Fruit fly (Drosophila melanogaster) whole organism, embryonic: Measurements from ENCODE around the gene CG13385.

Experiments used
- Asciz ChIP-seq: fragments of 200-800 bp; sonication (Bioruptor generic); optimal IDR thresholded peaks from 2 replicates; lab custom pipeline; 2017; ENCODE audit warnings: missing biosample characterization, mild to moderate bottlenecking, missing genetic modification characterization, missing genetic modification reagents
- B-H2 ChIP-seq: fragments of 200-800 bp; sonication (Bioruptor generic); optimal IDR thresholded peaks from 2 replicates; lab custom pipeline; 2018; ENCODE audit warnings: missing biosample characterization, mild to moderate bottlenecking, missing genetic modification characterization
- Bgb ChIP-seq: fragments of 200-800 bp; sonication (Bioruptor generic); IDR thresholded peaks from 2 replicates; pipeline ENCODE4 v1.3.6; 2022; ENCODE audit warnings: missing biosample characterization, missing genetic modification characterization; ENCODE audit not compliant: partially characterized antibody
- CG10543 ChIP-seq: fragments of 200-800 bp; sonication (Bioruptor generic); optimal IDR thresholded peaks from 3 replicates; lab custom pipeline; 2017; ENCODE audit warnings: missing biosample characterization, mild to moderate bottlenecking, missing genetic modification characterization, moderate library complexity
- CG10979 ChIP-seq: fragments of 200-800 bp; sonication (Bioruptor generic); optimal IDR thresholded peaks from 2 replicates; lab custom pipeline; 2018; ENCODE audit warnings: missing biosample characterization, mild to moderate bottlenecking, missing genetic modification characterization, moderate library complexity
- CG11085 ChIP-seq: fragments of 200-800 bp; sonication (Bioruptor generic); IDR thresholded peaks from 2 replicates; pipeline ENCODE4 v1.3.6; 2022; ENCODE audit warnings: missing biosample characterization, missing genetic modification characterization
- CG11247 ChIP-seq: fragments of 200-800 bp; sonication (Bioruptor generic); IDR thresholded peaks from 2 replicates; pipeline ENCODE4 v1.3.6; 2022; ENCODE audit warnings: missing biosample characterization, missing genetic modification characterization
- CG11456 ChIP-seq: fragments of 200-800 bp; sonication (Bioruptor generic); IDR thresholded peaks from 3 replicates; pipeline ENCODE4 v1.3.6; 2022; ENCODE audit warnings: missing biosample characterization, missing genetic modification characterization
- CG11695 ChIP-seq: fragments of 200-800 bp; sonication (Bioruptor generic); IDR thresholded peaks from 3 replicates; pipeline ENCODE4 v1.3.6; 2022; ENCODE audit warnings: missing biosample characterization, missing genetic modification characterization
- CG12071 ChIP-seq: fragments of 200-800 bp; sonication (Bioruptor generic); optimal IDR thresholded peaks from 3 replicates; lab custom pipeline; 2018; ENCODE audit warnings: missing biosample characterization, mild to moderate bottlenecking, missing genetic modification characterization
- CG12155 ChIP-seq: fragments of 200-800 bp; sonication (Bioruptor generic); optimal IDR thresholded peaks from 3 replicates; lab custom pipeline; 2016; ENCODE audit warnings: missing biosample characterization, missing genetic modification characterization
- CG13894 ChIP-seq: fragments of 200-800 bp; sonication (Bioruptor generic); optimal IDR thresholded peaks from 3 replicates; lab custom pipeline; 2018; ENCODE audit warnings: missing biosample characterization, mild to moderate bottlenecking, missing genetic modification characterization, moderate library complexity
- CG17328 ChIP-seq: fragments of 200-800 bp; sonication (Bioruptor generic); IDR thresholded peaks from 2 replicates; pipeline ENCODE4 v1.3.6; 2022; ENCODE audit warnings: missing biosample characterization, missing genetic modification characterization
- CG17385 ChIP-seq: fragments of 200-800 bp; sonication (Bioruptor generic); optimal IDR thresholded peaks from 3 replicates; lab custom pipeline; 2018; ENCODE audit warnings: missing biosample characterization, mild to moderate bottlenecking, missing genetic modification characterization
- CG18011 ChIP-seq: fragments of 200-800 bp; sonication (Bioruptor generic); optimal IDR thresholded peaks from 2 replicates; lab custom pipeline; 2017; ENCODE audit warnings: missing biosample characterization, missing genetic modification characterization, mild to moderate bottlenecking, moderate library complexity, missing genotype
- CG3065 ChIP-seq: fragments of 200-800 bp; sonication (Bioruptor generic); optimal IDR thresholded peaks from 2 replicates; lab custom pipeline; 2016; ENCODE audit warnings: missing biosample characterization, missing genetic modification characterization
- CG31365 ChIP-seq: fragments of 200-800 bp; sonication (Bioruptor generic); optimal IDR thresholded peaks from 2 replicates; lab custom pipeline; 2018; ENCODE audit warnings: missing biosample characterization, mild to moderate bottlenecking, missing genetic modification characterization
- CG32532 ChIP-seq: fragments of 200-800 bp; sonication (Bioruptor generic); IDR thresholded peaks from 2 replicates; pipeline ENCODE4 v1.3.6; 2022; ENCODE audit warnings: missing biosample characterization, missing genetic modification characterization
- CG34422 ChIP-seq: fragments of 200-800 bp; sonication (Bioruptor generic); IDR thresholded peaks from 3 replicates; pipeline ENCODE4 v1.3.6; 2022; ENCODE audit warnings: missing biosample characterization, missing genetic modification characterization
- CG8290 ChIP-seq, 3 experiments: fragments of 200-800 bp; sonication (Bioruptor generic); optimal IDR thresholded peaks; 2 replicates each; lab custom pipeline; 2016 to 2019; ENCODE audit warnings: missing biosample characterization in 3 of 3, missing genetic modification characterization in 3 of 3, mild to moderate bottlenecking in 2 of 3, moderate library complexity in 1 of 3
- CG9797 ChIP-seq: fragments of 200-800 bp; sonication (Bioruptor generic); optimal IDR thresholded peaks from 3 replicates; lab custom pipeline; 2018; ENCODE audit warnings: missing biosample characterization, mild to moderate bottlenecking, missing genetic modification characterization
- Dref ChIP-seq: fragments of 200-800 bp; sonication (Bioruptor generic); IDR thresholded peaks from 2 replicates; pipeline ENCODE4 v1.3.6; 2022; ENCODE audit warnings: missing biosample characterization, missing genetic modification characterization
- HLH54F ChIP-seq: fragments of 200-800 bp; sonication (Bioruptor generic); optimal IDR thresholded peaks from 3 replicates; lab custom pipeline; 2016; ENCODE audit warnings: missing biosample characterization, missing genetic modification characterization
- Hsf ChIP-seq: fragments of 200-800 bp; sonication (Bioruptor generic); optimal IDR thresholded peaks from 3 replicates; lab custom pipeline; 2016; ENCODE audit warnings: missing biosample characterization, missing genetic modification characterization
- Lhr ChIP-seq: fragments of 200-800 bp; sonication (Bioruptor generic); optimal IDR thresholded peaks from 3 replicates; lab custom pipeline; 2017; ENCODE audit warnings: mild to moderate bottlenecking, missing biosample characterization, missing genetic modification reagents, missing genetic modification characterization
- Mad ChIP-seq: fragments of 200-800 bp; sonication (Bioruptor generic); optimal IDR thresholded peaks from 2 replicates; lab custom pipeline; 2016; ENCODE audit warnings: missing biosample characterization, missing genetic modification characterization
- PHDP ChIP-seq: fragments of 200-800 bp; sonication (Bioruptor generic); optimal IDR thresholded peaks from 3 replicates; lab custom pipeline; 2018; ENCODE audit warnings: missing biosample characterization, mild to moderate bottlenecking, missing genetic modification characterization, moderate library complexity
- Rx ChIP-seq: fragments of 200-800 bp; sonication (Bioruptor generic); IDR thresholded peaks from 2 replicates; pipeline ENCODE4 v1.3.6; 2022; ENCODE audit warnings: missing biosample characterization, missing genetic modification characterization
- ara ChIP-seq: fragments of 200-800 bp; sonication (Bioruptor generic); IDR thresholded peaks from 2 replicates; pipeline ENCODE4 v1.3.6; 2022; ENCODE audit warnings: missing biosample characterization, missing genetic modification characterization
- bcd ChIP-seq: fragments of 200-800 bp; sonication (Bioruptor generic); optimal IDR thresholded peaks from 2 replicates; lab custom pipeline; 2017; ENCODE audit warnings: missing biosample characterization, mild to moderate bottlenecking, missing genetic modification characterization
- bigmax ChIP-seq: fragments of 200-800 bp; sonication (Bioruptor generic); optimal IDR thresholded peaks from 2 replicates; lab custom pipeline; 2018; ENCODE audit warnings: missing biosample characterization, mild to moderate bottlenecking, missing genetic modification characterization
- bsh ChIP-seq, 2 experiments: fragments of 200-800 bp; sonication (Bioruptor generic); optimal IDR thresholded peaks; 2 replicates each; lab custom pipeline; 2017 to 2018; ENCODE audit warnings: mild to moderate bottlenecking in 2 of 2, missing biosample characterization in 2 of 2, missing genetic modification characterization in 2 of 2, moderate library complexity in 1 of 2
- cato ChIP-seq: fragments of 200-800 bp; sonication (Bioruptor generic); optimal IDR thresholded peaks from 2 replicates; lab custom pipeline; 2016; ENCODE audit warnings: missing biosample characterization, missing genetic modification characterization, borderline replicate concordance
- cg ChIP-seq: fragments of 200-800 bp; sonication (Bioruptor generic); optimal IDR thresholded peaks from 3 replicates; lab custom pipeline; 2019; ENCODE audit warnings: missing biosample characterization, mild to moderate bottlenecking, missing genetic modification characterization, moderate library complexity
- chif ChIP-seq, 2 experiments: fragments of 200-800 bp; sonication (Bioruptor generic); optimal IDR thresholded peaks; 3 replicates each; lab custom pipeline; 2016; ENCODE audit warnings: missing biosample characterization in 2 of 2, missing genetic modification characterization in 2 of 2
- ci ChIP-seq: fragments of 200-800 bp; sonication (Bioruptor generic); IDR thresholded peaks from 3 replicates; pipeline ENCODE4 v1.3.6; 2022; ENCODE audit warnings: missing biosample characterization, missing genetic modification characterization
- crc ChIP-seq: fragments of 200-800 bp; sonication (Bioruptor generic); optimal IDR thresholded peaks from 2 replicates; lab custom pipeline; 2016; ENCODE audit warnings: missing biosample characterization, missing genetic modification characterization
- fd3F ChIP-seq: fragments of 200-800 bp; sonication (Bioruptor generic); optimal IDR thresholded peaks from 2 replicates; lab custom pipeline; 2018; ENCODE audit warnings: missing biosample characterization, mild to moderate bottlenecking, missing genetic modification characterization, moderate library complexity
- gro ChIP-seq: fragments of 200-800 bp; sonication (Bioruptor generic); optimal IDR thresholded peaks from 2 replicates; lab custom pipeline; 2016; ENCODE audit warnings: missing biosample characterization, missing genetic modification characterization
- gt ChIP-seq: fragments of 200-800 bp; sonication (Bioruptor generic); IDR thresholded peaks from 2 replicates; pipeline ENCODE4 v1.3.6; 2022; ENCODE audit warnings: missing biosample characterization, missing genetic modification characterization
- her ChIP-seq: fragments of 200-800 bp; sonication (Bioruptor generic); optimal IDR thresholded peaks from 2 replicates; lab custom pipeline; 2016; ENCODE audit warnings: missing biosample characterization, missing genetic modification characterization
- jing ChIP-seq: fragments of 200-800 bp; sonication (Bioruptor generic); optimal IDR thresholded peaks from 2 replicates; lab custom pipeline; 2018; ENCODE audit warnings: missing biosample characterization, mild to moderate bottlenecking, missing genetic modification characterization
- ken ChIP-seq: fragments of 200-800 bp; sonication (Bioruptor generic); IDR thresholded peaks from 3 replicates; pipeline ENCODE4 v1.3.6; 2022; ENCODE audit warnings: missing biosample characterization, missing genetic modification characterization
- pfk ChIP-seq: fragments of 200-800 bp; sonication (Bioruptor generic); optimal IDR thresholded peaks from 2 replicates; lab custom pipeline; 2018; ENCODE audit warnings: missing biosample characterization, mild to moderate bottlenecking, missing genetic modification characterization, moderate library complexity
- pho ChIP-seq: fragments of 200-800 bp; sonication (Bioruptor generic); optimal IDR thresholded peaks from 2 replicates; lab custom pipeline; 2016; ENCODE audit warnings: missing biosample characterization, missing genetic modification characterization
- pum ChIP-seq: fragments of 200-800 bp; sonication (Bioruptor generic); optimal IDR thresholded peaks from 2 replicates; lab custom pipeline; 2016; ENCODE audit warnings: missing biosample characterization, missing genetic modification characterization
- pzg ChIP-seq: fragments of 200-800 bp; sonication (Bioruptor generic); optimal IDR thresholded peaks from 3 replicates; lab custom pipeline; 2018; ENCODE audit warnings: missing biosample characterization, mild to moderate bottlenecking, missing genetic modification characterization, moderate library complexity
- run ChIP-seq: fragments of 200-800 bp; sonication (Bioruptor generic); optimal IDR thresholded peaks from 3 replicates; lab custom pipeline; 2018; ENCODE audit warnings: missing biosample characterization, mild to moderate bottlenecking, missing genetic modification characterization
- sd ChIP-seq: fragments of 200-800 bp; sonication (Bioruptor generic); optimal IDR thresholded peaks from 3 replicates; lab custom pipeline; 2018; ENCODE audit warnings: missing biosample characterization, mild to moderate bottlenecking, missing genetic modification characterization, moderate library complexity
- seq ChIP-seq: fragments of 200-800 bp; sonication (Bioruptor generic); IDR thresholded peaks from 2 replicates; pipeline ENCODE4 v1.3.6; 2022; ENCODE audit warnings: missing biosample characterization, missing genetic modification characterization

Gene CG13385

DNA sequence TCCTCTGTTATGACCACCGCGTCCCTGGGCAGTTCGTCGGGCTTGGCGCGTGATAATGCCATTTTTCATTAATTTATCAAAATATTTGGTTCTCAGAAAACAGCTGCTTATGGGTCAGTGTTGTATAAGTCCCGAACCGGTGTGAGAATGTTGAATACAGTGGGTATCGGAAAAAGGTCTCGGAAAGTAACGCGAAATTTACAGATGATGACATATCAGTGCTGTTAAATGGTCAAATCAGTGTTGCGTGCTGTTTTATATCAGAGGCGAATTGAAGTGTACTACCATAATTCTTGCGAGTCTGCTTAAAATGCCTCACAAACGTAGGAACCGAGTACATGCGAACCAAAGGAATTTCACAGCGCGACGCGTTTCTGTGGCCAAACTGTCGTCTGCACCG lies 13.8 kb upstream of the CG13385 start, which contains the start of the genes CG13392 and Rcd4 (continued):
- TF ChIP-seq CG17328 (GFP tag; lab: Robert Waterston, UW) = 0 out of 2 replicates have a peak, but pooled peaks have one; percentile 18
- TF ChIP-seq CG3065 (GFP tag; lab: Kevin White, UChicago) = no peak
- TF ChIP-seq Hsf (GFP tag; lab: Kevin White, UChicago) = peak; percentile 65
- TF ChIP-seq HLH54F (GFP tag; lab: Kevin White, UChicago) = peak; percentile 81
- peak; percentile 70 for TF ChIP-seq CG8290 (GFP tag; optimal IDR thresholded peaks at IDR 0.05; lab: Kevin White, UChicago)
- peak; percentile 42 to 96 for TF ChIP-seq CG8290 (tag; optimal IDR thresholded peaks at IDR 0.05; lab: Kevin White, UChicago)
- TF ChIP-seq CG11456 = peak; percentile 78
- TF ChIP-seq her = peak; percentile 81
- TF ChIP-seq CG12071 = peak; percentile 67
- peak in 1 of 2 experiments; percentile 44 for TF ChIP-seq bsh (GFP tag; optimal IDR thresholded peaks at IDR 0.05; lab: Kevin White, UChicago)
- peak; percentile 79 for TF ChIP-seq gro (GFP tag; lab: Kevin White, UChicago)
- peak; percentile 33 for TF ChIP-seq CG9797 (GFP tag; lab: Kevin White, UChicago)
- TF ChIP-seq CG11085 (GFP tag; lab: Robert Waterston, UW) = peak; percentile 61; the same call in 1 of the 2 replicates
- peak; percentile 71 for TF ChIP-seq ken (GFP tag; lab: Robert Waterston, UW)
- TF ChIP-seq Asciz (GFP tag; lab: Kevin White, UChicago) = no peak
- TF ChIP-seq chif (GFP tag; optimal IDR thresholded peaks at IDR 0.05; lab: Kevin White, UChicago) = peak; percentile 47 to 65
- TF ChIP-seq Dref = peak; percentile 57
- TF ChIP-seq Bgb (GFP tag; lab: Robert Waterston, UW) = peak; percentile 72
- TF ChIP-seq CG17385 (GFP tag; lab: Kevin White, UChicago) = peak; percentile 65
- no peak for TF ChIP-seq gt
- TF ChIP-seq cato (GFP tag; lab: Kevin White, UChicago) = no peak
- TF ChIP-seq ara = 0 out of 2 replicates have a peak, but pooled peaks have one; percentile 29
- TF ChIP-seq pum (GFP tag; lab: Kevin White, UChicago) = peak; percentile 61
- TF ChIP-seq Mad (GFP tag; lab: Kevin White, UChicago) = peak; percentile 71
- peak; percentile 79 for TF ChIP-seq CG32532 (GFP tag; lab: Robert Waterston, UW)
- peak; percentile 46 for TF ChIP-seq bcd
- peak; percentile 70 for TF ChIP-seq CG12155 (GFP tag; lab: Kevin White, UChicago)
- peak; percentile 24 for TF ChIP-seq bigmax
- peak; percentile 1 for TF ChIP-seq run (tag; lab: Kevin White, UChicago)
- TF ChIP-seq cg (GFP tag; lab: Kevin White, UChicago) = no peak
- TF ChIP-seq ci = peak; percentile 68; the same call in 2 of the 3 replicates
- peak; percentile 35 for TF ChIP-seq Lhr (GFP tag; lab: Kevin White, UChicago)
- no peak; the same call in 2 of the 3 replicates for TF ChIP-seq CG11695 (GFP tag; lab: Robert Waterston, UW)
- TF ChIP-seq CG10979 (tag; lab: Kevin White, UChicago) = peak; percentile 39
- peak; percentile 61 for TF ChIP-seq CG10543
- TF ChIP-seq CG13894 (tag; lab: Kevin White, UChicago) = peak; percentile 80
- TF ChIP-seq CG11247 (GFP tag; lab: Robert Waterston, UW) = peak; percentile 69
- no peak for TF ChIP-seq CG31365 (tag; lab: Kevin White, UChicago)
- TF ChIP-seq sd (tag; lab: Kevin White, UChicago) = peak; percentile 77
- peak; percentile 79 for TF ChIP-seq pho (GFP tag; lab: Kevin White, UChicago)
- TF ChIP-seq pzg = peak; percentile 87
- TF ChIP-seq fd3F (GFP tag; lab: Kevin White, UChicago) = peak; percentile 16
- TF ChIP-seq B-H2 (GFP tag; lab: Kevin White, UChicago) = peak; percentile 76
- TF ChIP-seq CG34422 (GFP tag; lab: Robert Waterston, UW) = peak; percentile 91
- TF ChIP-seq seq = no peak
- TF ChIP-seq pfk = no peak
- no peak for TF ChIP-seq Rx
- TF ChIP-seq crc (GFP tag; lab: Kevin White, UChicago) = peak; percentile 69
- no peak for TF ChIP-seq jing (GFP tag; lab: Kevin White, UChicago)
- peak; percentile 58 for TF ChIP-seq PHDP (tag; lab: Kevin White, UChicago)
- TF ChIP-seq CG18011 (GFP tag; lab: Kevin White, UChicago) = peak; percentile 54
